Worm (Caenorhabditis elegans): ENCODE measurements around the gene C28D4.4.

- TF ChIP-seq spr-1 (tag; optimal IDR thresholded peaks at IDR 0.05) = no peak
- TF ChIP-seq nhr-237 (tag; optimal IDR thresholded peaks at IDR 0.05) = no peak
- TF ChIP-seq mxl-3 (GFP tag; optimal IDR thresholded peaks at IDR 0.05) = no peak
- TF ChIP-seq ceh-20 (GFP tag; IDR thresholded peaks at IDR 0.05) = no peak
- TF ChIP-seq ceh-28 (tag; optimal IDR thresholded peaks at IDR 0.05) = no peak
- TF ChIP-seq unc-130 (GFP tag; optimal IDR thresholded peaks at IDR 0.05) = no peak
- TF ChIP-seq fos-1 (tag; optimal IDR thresholded peaks at IDR 0.05) = no peak
- no peak for TF ChIP-seq ZK337.2 (GFP tag; IDR thresholded peaks at IDR 0.05)
- TF ChIP-seq hmg-1.1 (GFP tag; IDR thresholded peaks at IDR 0.05) = no peak
- TF ChIP-seq snpc-4 (tag; optimal IDR thresholded peaks at IDR 0.05) = no peak
Observed at ce11 chrIV:9696513-9696912, 48.3 kb downstream of the C28D4.4 start.
